Fruit fly (Drosophila melanogaster): ENCODE results near the gene CG10845.

DNA sequence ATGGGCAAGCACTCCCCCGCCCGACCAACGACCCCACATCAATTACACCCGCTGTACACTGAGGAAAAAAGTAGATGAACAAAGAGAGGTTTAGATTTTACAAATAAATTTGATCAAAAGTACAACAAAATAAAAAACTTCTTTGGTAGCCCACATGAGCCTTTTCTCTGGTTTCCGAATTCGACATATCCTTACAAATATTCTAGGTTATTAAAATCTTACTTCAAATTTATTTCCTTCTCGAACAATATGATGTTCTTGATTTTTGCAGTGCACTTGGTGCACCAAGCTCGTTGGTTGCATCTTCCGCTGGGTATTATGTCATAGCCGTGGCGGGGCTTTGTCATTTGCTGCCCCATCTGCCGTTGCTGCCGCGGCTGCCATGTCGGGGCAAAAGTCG is 5.7 kb downstream of the CG10845 start:
- TF ChIP-seq Mnt (GFP tag; optimal IDR thresholded peaks at IDR 0.05) (no peak), Clk (GFP tag; optimal IDR thresholded peaks at IDR 0.05) (no peak), kay (GFP tag; ENCODE audit: borderline replicate concordance) (no peak), CG5204 (GFP tag; optimal IDR thresholded peaks at IDR 0.05) (no peak), Crg-1 (GFP tag; optimal IDR thresholded peaks at IDR 0.05) (no peak), CG7101 (tag; optimal IDR thresholded peaks at IDR 0.05) (no peak), CG11617 (GFP tag; optimal IDR thresholded peaks at IDR 0.05) (no peak), CG14711 (tag; optimal IDR thresholded peaks at IDR 0.05) (no peak), CG12768 (GFP tag; optimal IDR thresholded peaks at IDR 0.05) (no peak), CG7045 (GFP tag; optimal IDR thresholded peaks at IDR 0.05) (no peak), ovo (GFP tag; optimal IDR thresholded peaks at IDR 0.05) (no peak)

Data from whole organism, adult.